Worm (Caenorhabditis elegans): ENCODE measurements around the gene W06D12.6.

Gene W06D12.6

DNA sequence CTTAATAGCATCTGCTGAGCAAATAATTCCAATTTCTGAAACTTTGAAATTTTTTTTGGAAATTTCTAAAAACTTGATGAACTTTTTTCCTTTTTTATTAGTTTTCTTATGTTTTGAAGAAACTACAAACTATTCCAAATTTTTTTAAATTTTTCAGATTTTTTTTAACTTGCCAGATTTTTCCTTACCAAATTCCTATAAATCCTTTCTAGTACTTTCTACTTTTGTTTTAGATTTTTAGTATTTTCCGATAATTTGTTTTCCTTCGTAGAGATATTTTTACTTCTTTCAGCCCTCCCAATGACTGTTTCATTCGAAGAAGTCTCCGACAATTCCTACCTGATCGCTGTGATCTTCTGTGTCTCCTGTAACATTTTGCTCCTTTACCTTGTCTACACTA lies 12.7 kb downstream of the W06D12.6 start, which contains the start of gene str-77:
str-77 (plus strand) TSS at position 301 of the 400 bp plus-strand sequence.
- no peak for TF ChIP-seq ttx-3 (tag; optimal IDR thresholded peaks at IDR 0.05)
- no peak for TF ChIP-seq madf-2 (tag; optimal IDR thresholded peaks at IDR 0.05)
- no peak for TF ChIP-seq T23F11.4 (GFP tag; optimal IDR thresholded peaks at IDR 0.05)
- no peak for TF ChIP-seq tbx-2 (tag; optimal IDR thresholded peaks at IDR 0.05)
- no peak for TF ChIP-seq ahr-1 (tag; optimal IDR thresholded peaks at IDR 0.05)
- no peak for TF ChIP-seq elt-4 (tag; optimal IDR thresholded peaks at IDR 0.05)
- no peak for TF ChIP-seq ceh-31 (tag; optimal IDR thresholded peaks at IDR 0.05)
- no peak for TF ChIP-seq pha-4 (tag; optimal IDR thresholded peaks at IDR 0.05)
- TF ChIP-seq ceh-19 (GFP tag; optimal IDR thresholded peaks at IDR 0.05): no peak
- no peak for TF ChIP-seq pax-1 (tag; optimal IDR thresholded peaks at IDR 0.05)
- no peak for TF ChIP-seq ceh-22 (tag; optimal IDR thresholded peaks at IDR 0.05)
- TF ChIP-seq hlh-6 (tag; optimal IDR thresholded peaks at IDR 0.05): no peak
- no peak for TF ChIP-seq hlh-15 (tag; optimal IDR thresholded peaks at IDR 0.05)
- no peak for TF ChIP-seq ceh-30 (tag; optimal IDR thresholded peaks at IDR 0.05)
- no peak for TF ChIP-seq ceh-34 (tag; optimal IDR thresholded peaks at IDR 0.05)
- TF ChIP-seq ceh-14 (tag; optimal IDR thresholded peaks at IDR 0.05): no peak
- TF ChIP-seq lin-11 (tag; optimal IDR thresholded peaks at IDR 0.05): no peak

ce11 chrV:17721709-17722108 lies 15.8 kb downstream of the W06D12.6 start:
- TF ChIP-seq T23F11.4 (GFP tag; optimal IDR thresholded peaks at IDR 0.05) (no peak), ceh-2 (tag; optimal IDR thresholded peaks at IDR 0.05) (no peak), elt-2 (tag; optimal IDR thresholded peaks at IDR 0.05) (peak; percentile 83), eyg-1 (tag; optimal IDR thresholded peaks at IDR 0.05) (no peak)

ce11 chrV:17722553-17722952 lies 16.6 kb downstream of the W06D12.6 start:
- TF ChIP-seq ttx-3 (tag; optimal IDR thresholded peaks at IDR 0.05) (no peak), unc-86 (tag; optimal IDR thresholded peaks at IDR 0.05) (no peak), ceh-18 (tag; optimal IDR thresholded peaks at IDR 0.05) (no peak), ceh-48 (tag; optimal IDR thresholded peaks at IDR 0.05) (no peak), ceh-34 (tag; optimal IDR thresholded peaks at IDR 0.05) (no peak), ceh-19 (GFP tag; optimal IDR thresholded peaks at IDR 0.05) (no peak), ceh-6 (GFP tag; optimal IDR thresholded peaks at IDR 0.05) (no peak), tbx-2 (tag; optimal IDR thresholded peaks at IDR 0.05) (no peak), fax-1 (tag; optimal IDR thresholded peaks at IDR 0.05) (no peak), ceh-30 (tag; optimal IDR thresholded peaks at IDR 0.05) (no peak), gmeb-2 (tag; optimal IDR thresholded peaks at IDR 0.05) (no peak), ama-1 (optimal IDR thresholded peaks at IDR 0.05) (no peak), syd-9 (tag; optimal IDR thresholded peaks at IDR 0.05) (no peak), pag-3 (tag; optimal IDR thresholded peaks at IDR 0.05; ENCODE audit: borderline replicate concordance) (no peak), nhr-232 (tag; optimal IDR thresholded peaks at IDR 0.05) (no peak), F13H6.1 (tag; optimal IDR thresholded peaks at IDR 0.05) (no peak), lin-11 (tag; optimal IDR thresholded peaks at IDR 0.05) (no peak), hlh-30 (tag; optimal IDR thresholded peaks at IDR 0.05; ENCODE audit: insufficient read depth) (no peak), lim-6 (tag; optimal IDR thresholded peaks at IDR 0.05) (no peak)

ce11 chrV:17723142-17723781 lies 17.3 kb downstream of the W06D12.6 start:
- TF ChIP-seq odd-2 (tag; optimal IDR thresholded peaks at IDR 0.05) (no peak), hlh-13 (GFP tag; optimal IDR thresholded peaks at IDR 0.05) (no peak), ceh-6 (GFP tag; optimal IDR thresholded peaks at IDR 0.05) (no peak), elt-2 (tag; optimal IDR thresholded peaks at IDR 0.05) (peak; percentile 18), mec-3 (tag; optimal IDR thresholded peaks at IDR 0.05; ENCODE audit: borderline replicate concordance) (no peak)

Data from whole organism, late embryonic.